Fruit fly (Drosophila melanogaster): Measurements from ENCODE around the gene CG43248.
A peak's percentile ranks its signal among the peaks of the same experiment; 100 is the strongest.

DNA sequence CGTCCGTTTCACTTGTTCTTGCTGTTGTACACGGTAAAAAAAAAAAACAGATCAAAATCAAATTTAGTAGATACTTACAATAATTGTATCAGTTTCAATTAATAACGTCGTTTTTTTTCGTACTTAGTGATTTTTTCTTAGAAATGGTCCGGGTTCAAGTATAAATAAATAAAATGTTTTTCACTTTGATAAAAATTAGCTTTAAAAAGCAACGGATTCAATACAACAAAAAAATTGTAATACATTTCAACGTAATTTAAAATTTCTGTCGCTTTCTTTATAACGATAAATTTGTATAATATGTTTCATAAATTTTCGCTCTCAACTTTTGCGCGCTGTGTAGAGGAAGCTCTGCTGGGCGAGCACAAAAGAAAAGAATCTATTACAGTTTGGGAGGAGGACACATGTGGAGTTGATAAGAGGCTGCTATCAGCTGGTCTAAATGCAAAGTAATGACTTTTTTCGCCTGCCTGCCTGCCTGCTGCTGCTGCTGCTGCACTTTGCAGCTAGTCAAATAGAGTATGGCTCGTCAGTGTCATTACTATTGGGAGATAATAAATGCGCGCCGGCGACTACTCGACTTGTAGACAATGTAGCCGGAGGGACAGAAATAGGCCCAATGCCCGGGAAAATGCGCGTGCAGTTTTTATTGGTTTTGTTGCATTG, 6.8 kb upstream of the CG43248 start:
- TF ChIP-seq eg (GFP tag; IDR thresholded peaks at IDR 0.05) (peak; percentile 62; the same call in 1 of the 3 replicates), ss (GFP tag; optimal IDR thresholded peaks at IDR 0.05) (peak; percentile 36 to 67), vri (GFP tag; optimal IDR thresholded peaks at IDR 0.05) (no peak), CG8319 (GFP tag; optimal IDR thresholded peaks at IDR 0.05) (peak; percentile 21), Sox15 (GFP tag; optimal IDR thresholded peaks at IDR 0.05) (peak; percentile 35), Sox102F (GFP tag; optimal IDR thresholded peaks at IDR 0.05) (peak; percentile 31), CG16779 (tag; optimal IDR thresholded peaks at IDR 0.05) (peak; percentile 30), svp (GFP tag) (peak; percentile 88), Ets96B (tag; optimal IDR thresholded peaks at IDR 0.05) (peak; percentile 62), CG11294 (GFP tag; IDR thresholded peaks at IDR 0.05) (peak; percentile 42; the same call in 1 of the 2 replicates)

All from whole organism, prepupa.